Fruit fly (Drosophila melanogaster) whole organism, embryonic: ENCODE measurements around the gene DENR.

ENCODE experiments used
- Aef1 ChIP-seq: fragments of 200-800 bp; sonication (Bioruptor generic); IDR thresholded peaks from 3 replicates; pipeline ENCODE4 v1.3.6; 2022; ENCODE audit warnings: missing biosample characterization, missing genetic modification characterization
- Awh ChIP-seq: fragments of 200-800 bp; sonication (Bioruptor generic); IDR thresholded peaks from 2 replicates; pipeline ENCODE4, ENCODE4 v1.3.6; 2022; ENCODE audit warnings: missing biosample characterization, missing genetic modification characterization
- C15 ChIP-seq: fragments of 200-800 bp; sonication (Bioruptor generic); IDR thresholded peaks from 3 replicates; pipeline ENCODE4 v1.3.6; 2022; ENCODE audit warnings: missing biosample characterization, missing genetic modification characterization
- CG10209 ChIP-seq: fragments of 200-800 bp; sonication (Bioruptor generic); optimal IDR thresholded peaks from 3 replicates; lab custom pipeline; 2017; ENCODE audit warnings: missing biosample characterization, mild to moderate bottlenecking, missing genetic modification characterization, missing genetic modification reagents
- CG13123 ChIP-seq: fragments of 200-800 bp; sonication (Bioruptor generic); optimal IDR thresholded peaks from 2 replicates; lab custom pipeline; 2016; ENCODE audit warnings: missing biosample characterization, missing genetic modification characterization
- CG13775 ChIP-seq: fragments of 200-800 bp; sonication (Bioruptor generic); optimal IDR thresholded peaks from 3 replicates; lab custom pipeline; 2017; ENCODE audit warnings: missing biosample characterization, mild to moderate bottlenecking, missing genetic modification characterization
- CG14441 ChIP-seq: fragments of 200-800 bp; sonication (Bioruptor generic); IDR thresholded peaks from 2 replicates; pipeline ENCODE4 v1.3.6; 2022; ENCODE audit warnings: missing biosample characterization, missing genetic modification characterization
- CG1529 ChIP-seq: fragments of 200-800 bp; sonication (Bioruptor generic); optimal IDR thresholded peaks from 3 replicates; lab custom pipeline; 2018; ENCODE audit warnings: missing biosample characterization, missing genetic modification characterization
- CG1603 ChIP-seq: fragments of 200-800 bp; sonication (Bioruptor generic); optimal IDR thresholded peaks from 2 replicates; lab custom pipeline; 2019; ENCODE audit warnings: missing biosample characterization, mild to moderate bottlenecking, missing genetic modification characterization, moderate library complexity
- CG16779 ChIP-seq: fragments of 200-800 bp; sonication (Bioruptor generic); IDR thresholded peaks from 2 replicates; pipeline ENCODE4 v1.3.6; 2022; ENCODE audit warnings: missing biosample characterization, missing genetic modification characterization
- CG18011 ChIP-seq: fragments of 200-800 bp; sonication (Bioruptor generic); optimal IDR thresholded peaks from 2 replicates; lab custom pipeline; 2017; ENCODE audit warnings: missing biosample characterization, missing genetic modification characterization, mild to moderate bottlenecking, moderate library complexity, missing genotype
- CG18599 ChIP-seq: fragments of 200-800 bp; sonication (Bioruptor generic); optimal IDR thresholded peaks from 3 replicates; lab custom pipeline; 2017; ENCODE audit warnings: missing biosample characterization, missing genetic modification characterization, mild to moderate bottlenecking, moderate library complexity, missing genetic modification reagents
- CG2889 ChIP-seq: fragments of 200-800 bp; sonication (Bioruptor generic); IDR thresholded peaks from 3 replicates; pipeline ENCODE4 v1.3.6; 2022; ENCODE audit warnings: missing biosample characterization, missing genetic modification characterization
- CG3407 ChIP-seq: fragments of 200-800 bp; sonication (Bioruptor generic); optimal IDR thresholded peaks from 2 replicates; lab custom pipeline; 2018; ENCODE audit warnings: missing biosample characterization, mild to moderate bottlenecking, missing genetic modification characterization
- CG43689 ChIP-seq: fragments of 200-800 bp; sonication (Bioruptor generic); IDR thresholded peaks from 2 replicates; pipeline ENCODE4 v1.3.6; 2022; ENCODE audit warnings: missing biosample characterization, missing genetic modification characterization
- CG4617 ChIP-seq: fragments of 200-800 bp; sonication (Bioruptor generic); optimal IDR thresholded peaks from 3 replicates; lab custom pipeline; 2016; ENCODE audit warnings: missing biosample characterization, missing genetic modification characterization, borderline replicate concordance
- CG4820 ChIP-seq: fragments of 200-800 bp; sonication (Bioruptor generic); optimal IDR thresholded peaks from 3 replicates; lab custom pipeline; 2016; ENCODE audit warnings: missing biosample characterization, missing genetic modification characterization
- CG6765 ChIP-seq: fragments of 200-800 bp; sonication (Bioruptor generic); optimal IDR thresholded peaks from 3 replicates; lab custom pipeline; 2017; ENCODE audit warnings: missing biosample characterization, mild to moderate bottlenecking, missing genetic modification characterization
- CG7786 ChIP-seq: fragments of 200-800 bp; sonication (Bioruptor generic); optimal IDR thresholded peaks from 2 replicates; lab custom pipeline; 2016; ENCODE audit warnings: missing biosample characterization, missing genetic modification characterization
- CG7839 ChIP-seq: fragments of 200-800 bp; sonication (Bioruptor generic); optimal IDR thresholded peaks from 3 replicates; lab custom pipeline; 2018; ENCODE audit warnings: missing biosample characterization, mild to moderate bottlenecking, missing genetic modification characterization, moderate library complexity
- CG8388 ChIP-seq: fragments of 200-800 bp; sonication (Bioruptor generic); optimal IDR thresholded peaks from 2 replicates; lab custom pipeline; 2019; ENCODE audit warnings: missing biosample characterization, mild to moderate bottlenecking, missing genetic modification characterization, moderate library complexity
- CoRest ChIP-seq: fragments of 200-800 bp; sonication (Bioruptor generic); optimal IDR thresholded peaks from 3 replicates; lab custom pipeline; 2018; ENCODE audit warnings: missing biosample characterization, mild to moderate bottlenecking, missing genetic modification characterization, moderate library complexity
- D19A ChIP-seq: fragments of 200-800 bp; optimal IDR thresholded peaks from 3 replicates; lab custom pipeline; 2019; ENCODE audit warnings: missing biosample characterization, mild to moderate bottlenecking, missing genetic modification characterization, moderate library complexity
- Fer3 ChIP-seq: fragments of 200-800 bp; sonication (Bioruptor generic); optimal IDR thresholded peaks from 2 replicates; lab custom pipeline; 2018; ENCODE audit warnings: missing biosample characterization, mild to moderate bottlenecking, missing genetic modification characterization, moderate library complexity
- HLHmδ ChIP-seq: fragments of 200-800 bp; sonication (Bioruptor generic); optimal IDR thresholded peaks from 2 replicates; lab custom pipeline; 2018; ENCODE audit warnings: missing biosample characterization, mild to moderate bottlenecking, missing genetic modification characterization, moderate library complexity
- Kr ChIP-seq: fragments of 200-800 bp; sonication (Bioruptor generic); optimal IDR thresholded peaks from 2 replicates; lab custom pipeline; 2017; ENCODE audit warnings: missing biosample characterization, mild to moderate bottlenecking, missing genetic modification characterization
- Lhr ChIP-seq: fragments of 200-800 bp; sonication (Bioruptor generic); optimal IDR thresholded peaks from 3 replicates; lab custom pipeline; 2017; ENCODE audit warnings: mild to moderate bottlenecking, missing biosample characterization, missing genetic modification reagents, missing genetic modification characterization
- Mad ChIP-seq: fragments of 200-800 bp; sonication (Bioruptor generic); optimal IDR thresholded peaks from 2 replicates; lab custom pipeline; 2016; ENCODE audit warnings: missing biosample characterization, missing genetic modification characterization
- Med ChIP-seq: fragments of 200-800 bp; sonication (Bioruptor generic); peaks from one replicate; lab custom pipeline; 2016; ENCODE audit warnings: missing biosample characterization, missing genetic modification characterization, mild to moderate bottlenecking, inconsistent platforms, moderate library complexity
- Mes4 ChIP-seq: fragments of 200-800 bp; sonication (Bioruptor generic); optimal IDR thresholded peaks from 2 replicates; lab custom pipeline; 2016; ENCODE audit warnings: missing biosample characterization, missing genetic modification characterization
- Ravus ChIP-seq: fragments of 200-800 bp; sonication (Bioruptor generic); IDR thresholded peaks from 2 replicates; pipeline ENCODE4 v1.3.6; 2022; ENCODE audit warnings: missing biosample characterization, missing genetic modification characterization
- Scr ChIP-seq: fragments of 200-800 bp; sonication (Bioruptor generic); IDR thresholded peaks from 2 replicates; pipeline ENCODE4 v1.3.6; 2022; ENCODE audit warnings: missing biosample characterization, missing genetic modification characterization; ENCODE audit not compliant: partially characterized antibody
- Sox102F ChIP-seq: fragments of 200-800 bp; sonication (Bioruptor generic); optimal IDR thresholded peaks from 2 replicates; lab custom pipeline; 2018; ENCODE audit warnings: missing biosample characterization, mild to moderate bottlenecking, missing genetic modification characterization, moderate library complexity
- Sry-β ChIP-seq: fragments of 200-800 bp; sonication (Bioruptor generic); optimal IDR thresholded peaks from 2 replicates; lab custom pipeline; 2018; ENCODE audit warnings: missing biosample characterization, mild to moderate bottlenecking, missing genetic modification characterization, moderate library complexity
- Vsx1 ChIP-seq: fragments of 200-800 bp; sonication (Bioruptor generic); optimal IDR thresholded peaks from 2 replicates; lab custom pipeline; 2017; ENCODE audit warnings: missing biosample characterization, mild to moderate bottlenecking, missing genetic modification characterization, missing genetic modification reagents
- YL-1 ChIP-seq: fragments of 200-800 bp; sonication (Bioruptor generic); optimal IDR thresholded peaks from 3 replicates; lab custom pipeline; 2017; ENCODE audit warnings: missing biosample characterization, mild to moderate bottlenecking, missing genetic modification characterization
- ac ChIP-seq: fragments of 200-800 bp; sonication (Bioruptor generic); optimal IDR thresholded peaks from 3 replicates; lab custom pipeline; 2017; ENCODE audit warnings: missing biosample characterization, mild to moderate bottlenecking, missing genetic modification characterization
- bbx ChIP-seq: fragments of 200-800 bp; sonication (Bioruptor generic); IDR thresholded peaks from 2 replicates; pipeline ENCODE4 v1.3.6; 2022; ENCODE audit warnings: missing biosample characterization, missing genetic modification characterization; ENCODE audit not compliant: partially characterized antibody
- crc ChIP-seq: fragments of 200-800 bp; sonication (Bioruptor generic); optimal IDR thresholded peaks from 2 replicates; lab custom pipeline; 2016; ENCODE audit warnings: missing biosample characterization, missing genetic modification characterization
- esg ChIP-seq: fragments of 200-800 bp; sonication (Bioruptor generic); conservative IDR thresholded peaks from 2 replicates; pipeline ENCODE4 v1.3.6; 2022; ENCODE audit warnings: missing biosample characterization, missing genetic modification characterization
- fd96Cb ChIP-seq: fragments of 200-800 bp; sonication (Bioruptor generic); optimal IDR thresholded peaks from 2 replicates; lab custom pipeline; 2018; ENCODE audit warnings: missing biosample characterization, mild to moderate bottlenecking, missing genetic modification characterization, moderate library complexity
- gcm2 ChIP-seq: fragments of 200-800 bp; sonication (Bioruptor generic); optimal IDR thresholded peaks from 2 replicates; lab custom pipeline; 2016; ENCODE audit warnings: missing biosample characterization, missing genetic modification characterization
- hb ChIP-seq: fragments of 200-800 bp; sonication (Bioruptor generic); IDR thresholded peaks from 3 replicates; pipeline ENCODE4 v1.3.6; 2022; ENCODE audit warnings: missing biosample characterization, missing genetic modification characterization; ENCODE audit not compliant: partially characterized antibody
- lov ChIP-seq, 2 experiments: fragments of 200-800 bp in 1 of 2; fragments of >200 bp in 1 of 2; sonication (Bioruptor generic) in 1 of 2; IDR thresholded peaks in 1 of 2; optimal IDR thresholded peaks in 1 of 2; 2 replicates in 1 of 2; 3 replicates in 1 of 2; pipeline versions ENCODE4 v1.3.6 to Lab custom; 2017 to 2022; ENCODE audit warnings: missing biosample characterization in 1 of 2, missing genetic modification characterization in 1 of 2
- pzg ChIP-seq: fragments of 200-800 bp; sonication (Bioruptor generic); optimal IDR thresholded peaks from 3 replicates; lab custom pipeline; 2018; ENCODE audit warnings: missing biosample characterization, mild to moderate bottlenecking, missing genetic modification characterization, moderate library complexity
- ranshi ChIP-seq: fragments of 200-800 bp; sonication (Bioruptor generic); IDR thresholded peaks from 2 replicates; pipeline ENCODE4 v1.3.6; 2022; ENCODE audit warnings: missing biosample characterization, missing genetic modification characterization
- row ChIP-seq: fragments of 200-800 bp; sonication (Bioruptor generic); IDR thresholded peaks from 3 replicates; pipeline ENCODE4 v1.3.6; 2022; ENCODE audit warnings: missing biosample characterization, missing genetic modification characterization
- tio ChIP-seq: fragments of 200-800 bp; sonication (Bioruptor generic); optimal IDR thresholded peaks from 2 replicates; lab custom pipeline; 2017; ENCODE audit warnings: missing biosample characterization, missing genetic modification characterization, inconsistent platforms
- unpg ChIP-seq: fragments of 200-800 bp; sonication (Bioruptor generic); optimal IDR thresholded peaks from 3 replicates; lab custom pipeline; 2018; ENCODE audit warnings: missing biosample characterization, mild to moderate bottlenecking, missing genetic modification characterization, moderate library complexity
- usp ChIP-seq: fragments of >200 bp; optimal IDR thresholded peaks from 2 replicates; lab custom pipeline; 2017; ENCODE audit warnings: missing biosample characterization, missing genetic modification characterization

DENR gene

dm6 chrX:16839905-16840304 is 46.5 kb downstream of the DENR start (continued):
- TF ChIP-seq ranshi (GFP tag; lab: Robert Waterston, UW) (no peak), D19A (tag; lab: Kevin White, UChicago) (no peak), Kr (GFP tag; lab: Kevin White, UChicago) (no peak), CG1529 (GFP tag; lab: Kevin White, UChicago) (no peak), CG13123 (no peak), pzg (GFP tag; lab: Kevin White, UChicago) (peak; percentile 32), Mes4 (no peak), CG6765 (GFP tag; lab: Kevin White, UChicago) (no peak), Aef1 (GFP tag; lab: Robert Waterston, UW) (peak; percentile 11; the same call in 1 of the 3 replicates), CG2889 (no peak), CG4617 (GFP tag; lab: Kevin White, UChicago) (no peak), fd96Cb (tag; lab: Kevin White, UChicago) (no peak), CG3407 (GFP tag; lab: Kevin White, UChicago) (no peak), CG14441 (GFP tag; lab: Robert Waterston, UW) (0 out of 2 replicates have a peak, but pooled peaks have one; percentile 9), row (GFP tag; lab: Robert Waterston, UW) (peak; percentile 42; the same call in 2 of the 3 replicates), crc (GFP tag; lab: Kevin White, UChicago) (no peak), CoRest (tag; lab: Kevin White, UChicago) (peak; percentile 41), CG4820 (no peak), unpg (GFP tag; lab: Kevin White, UChicago) (no peak), Awh (GFP tag; lab: Robert Waterston, UW) (no peak), HLHmδ (GFP tag; lab: Kevin White, UChicago) (no peak), bbx (peak; percentile 47; the same call in 1 of the 2 replicates), CG13775 (GFP tag; lab: Kevin White, UChicago) (no peak), C15 (no peak), hb (GFP tag; lab: Robert Waterston, UW) (no peak), CG18599 (no peak), tio (no peak), Fer3 (tag; lab: Kevin White, UChicago) (no peak), CG7786 (GFP tag; lab: Kevin White, UChicago) (no peak), gcm2 (GFP tag; lab: Kevin White, UChicago) (no peak), CG18011 (GFP tag; lab: Kevin White, UChicago) (peak; percentile 99), usp (GFP tag; lab: Kevin White, UChicago) (no peak), lov (optimal IDR thresholded peaks at IDR 0.05; lab: Kevin White, UChicago) (no peak), lov (GFP tag; IDR thresholded peaks at IDR 0.05; lab: Robert Waterston, UW) (0 out of 3 replicates have a peak, but pooled peaks have one; percentile 27), CG16779 (GFP tag; lab: Robert Waterston, UW) (no peak), esg (no peak), YL-1 (GFP tag; lab: Kevin White, UChicago) (no peak), ac (GFP tag; lab: Kevin White, UChicago) (no peak), Scr (GFP tag; lab: Robert Waterston, UW) (no peak), Med (GFP tag; lab: Kevin White, UChicago) (peak; percentile 78), Ravus (GFP tag; lab: Robert Waterston, UW) (no peak), Sry-β (GFP tag; lab: Kevin White, UChicago) (no peak), CG1603 (peak; percentile 43), CG8388 (GFP tag; lab: Kevin White, UChicago) (no peak), Sox102F (GFP tag; lab: Kevin White, UChicago) (no peak), CG7839 (tag; lab: Kevin White, UChicago) (peak; percentile 30), Lhr (GFP tag; lab: Kevin White, UChicago) (peak; percentile 14), Vsx1 (no peak), CG43689 (GFP tag; lab: Robert Waterston, UW) (no peak), Mad (GFP tag; lab: Kevin White, UChicago) (no peak), CG10209 (GFP tag; lab: Kevin White, UChicago) (peak; percentile 19)
